Fruit fly (Drosophila melanogaster) whole organism, prepupa: ENCODE results near the gene p-cup.

Experiments used
- Blimp-1 ChIP-seq: fragments of 200-800 bp; sonication (Bioruptor generic); optimal IDR thresholded peaks from 3 replicates; lab custom pipeline; 2017; ENCODE audit warnings: missing biosample characterization, missing genetic modification characterization, mild to moderate bottlenecking, moderate library complexity, missing genetic modification reagents
- CG10631 ChIP-seq: fragments of 200-800 bp; sonication (Bioruptor generic); optimal IDR thresholded peaks from 2 replicates; lab custom pipeline; 2016; ENCODE audit warnings: missing biosample characterization, missing genetic modification characterization
- CG11294 ChIP-seq: fragments of 200-800 bp; sonication (Bioruptor generic); IDR thresholded peaks from 2 replicates; pipeline ENCODE4 v1.3.6; 2022; ENCODE audit warnings: missing biosample characterization, missing genetic modification characterization
- CG11762 ChIP-seq: fragments of 200-800 bp; sonication (Bioruptor generic); optimal IDR thresholded peaks from 3 replicates; lab custom pipeline; 2016; ENCODE audit warnings: missing biosample characterization, missing genetic modification characterization; ENCODE audit not compliant: insufficient read depth
- CG11902 ChIP-seq: fragments of 200-800 bp; sonication (Bioruptor generic); optimal IDR thresholded peaks from 3 replicates; lab custom pipeline; 2016; ENCODE audit warnings: missing biosample characterization, missing genetic modification characterization
- CG15336 ChIP-seq: fragments of 200-800 bp; sonication (Bioruptor generic); IDR thresholded peaks from 2 replicates; pipeline ENCODE4 v1.3.6; 2022; ENCODE audit warnings: missing biosample characterization, missing genetic modification characterization
- CG1621 ChIP-seq: fragments of 200-800 bp; sonication (Bioruptor generic); optimal IDR thresholded peaks from 3 replicates; lab custom pipeline; 2018; ENCODE audit warnings: missing biosample characterization, mild to moderate bottlenecking, missing genetic modification characterization
- CG16779 ChIP-seq: fragments of 200-800 bp; sonication (Bioruptor generic); optimal IDR thresholded peaks from 3 replicates; lab custom pipeline; 2017; ENCODE audit warnings: missing biosample characterization, mild to moderate bottlenecking, missing genetic modification characterization
- CG31627 ChIP-seq: fragments of 200-800 bp; sonication (Bioruptor generic); optimal IDR thresholded peaks from 3 replicates; lab custom pipeline; 2016; ENCODE audit warnings: missing biosample characterization, missing genetic modification characterization
- CG32006 ChIP-seq: fragments of 200-800 bp; sonication (Bioruptor generic); optimal IDR thresholded peaks from 3 replicates; lab custom pipeline; 2017; ENCODE audit warnings: missing biosample characterization, mild to moderate bottlenecking, missing genetic modification characterization
- CG34406 ChIP-seq: fragments of 200-800 bp; sonication (Bioruptor generic); optimal IDR thresholded peaks from 3 replicates; lab custom pipeline; 2016; ENCODE audit warnings: missing biosample characterization, missing genetic modification characterization
- CG3919 ChIP-seq: fragments of 200-800 bp; sonication (Bioruptor generic); optimal IDR thresholded peaks from 3 replicates; lab custom pipeline; 2016; ENCODE audit warnings: missing biosample characterization, missing genetic modification characterization
- CG4318 ChIP-seq: fragments of 200-800 bp; sonication (Bioruptor generic); optimal IDR thresholded peaks from 3 replicates; lab custom pipeline; 2017; ENCODE audit warnings: missing biosample characterization, mild to moderate bottlenecking, missing genetic modification characterization
- CG6163 ChIP-seq: fragments of 200-800 bp; sonication (Bioruptor generic); IDR thresholded peaks from 3 replicates; pipeline ENCODE4 v1.3.6; 2022; ENCODE audit warnings: missing biosample characterization, missing genetic modification characterization
- CG6276 ChIP-seq: fragments of 200-800 bp; sonication (Bioruptor generic); optimal IDR thresholded peaks from 2 replicates; lab custom pipeline; 2017; ENCODE audit warnings: missing biosample characterization, mild to moderate bottlenecking, missing genetic modification characterization
- CG6792 ChIP-seq: fragments of 200-800 bp; sonication (Bioruptor generic); optimal IDR thresholded peaks from 3 replicates; lab custom pipeline; 2016; ENCODE audit warnings: missing biosample characterization, missing genetic modification characterization
- CG6808 ChIP-seq: fragments of 200-800 bp; sonication (Bioruptor generic); optimal IDR thresholded peaks from 3 replicates; lab custom pipeline; 2017; ENCODE audit warnings: missing biosample characterization, missing genetic modification characterization, mild to moderate bottlenecking, moderate library complexity, missing genetic modification reagents
- CG6854 ChIP-seq: fragments of 200-800 bp; sonication (Bioruptor generic); optimal IDR thresholded peaks from 2 replicates; lab custom pipeline; 2017; ENCODE audit warnings: missing biosample characterization, mild to moderate bottlenecking, missing genetic modification characterization
- CG7368 ChIP-seq: fragments of 200-800 bp; sonication (Bioruptor generic); optimal IDR thresholded peaks from 3 replicates; lab custom pipeline; 2016; ENCODE audit warnings: missing biosample characterization, missing genetic modification characterization
- CG8119 ChIP-seq: fragments of 200-800 bp; sonication (Bioruptor generic); IDR thresholded peaks from 3 replicates; pipeline ENCODE4 v1.3.6; 2022; ENCODE audit warnings: missing biosample characterization, missing genetic modification characterization
- CG8319 ChIP-seq: fragments of 200-800 bp; sonication (Bioruptor generic); optimal IDR thresholded peaks from 3 replicates; lab custom pipeline; 2016; ENCODE audit warnings: missing biosample characterization, missing genetic modification characterization
- CG9139 ChIP-seq: fragments of 200-800 bp; sonication (Bioruptor generic); optimal IDR thresholded peaks from 3 replicates; lab custom pipeline; 2017; ENCODE audit warnings: missing biosample characterization, mild to moderate bottlenecking, missing genetic modification characterization
- Eip75B ChIP-seq: fragments of 200-800 bp; sonication (Bioruptor generic); optimal IDR thresholded peaks from 3 replicates; lab custom pipeline; 2016; ENCODE audit warnings: missing biosample characterization, missing genetic modification characterization
- Eip93F ChIP-seq: fragments of 200-800 bp; sonication (Bioruptor generic); optimal IDR thresholded peaks from 2 replicates; lab custom pipeline; 2016; ENCODE audit warnings: missing biosample characterization, mild to moderate bottlenecking, missing genetic modification characterization
- Ets21C ChIP-seq: fragments of 200-800 bp; sonication (Bioruptor generic); optimal IDR thresholded peaks from 3 replicates; lab custom pipeline; 2016; ENCODE audit warnings: missing biosample characterization, missing genetic modification characterization
- Ets96B ChIP-seq: fragments of 200-800 bp; optimal IDR thresholded peaks from 2 replicates; lab custom pipeline; 2019; ENCODE audit warnings: missing biosample characterization, mild to moderate bottlenecking, missing genetic modification characterization, moderate library complexity
- Gug ChIP-seq: fragments of 200-800 bp; sonication (Bioruptor generic); IDR thresholded peaks from 2 replicates; pipeline ENCODE4 v1.3.6; 2022; ENCODE audit warnings: missing biosample characterization, missing genetic modification characterization
- Hr38 ChIP-seq: sonication (Bioruptor generic); optimal IDR thresholded peaks from 2 replicates; lab custom pipeline; 2016; ENCODE audit warnings: missing biosample characterization, missing genetic modification characterization
- Hr39 ChIP-seq: fragments of 200-800 bp; sonication (Bioruptor generic); optimal IDR thresholded peaks from 2 replicates; lab custom pipeline; 2016; ENCODE audit warnings: missing biosample characterization, missing genetic modification characterization
- Hr4 ChIP-seq: fragments of 200-800 bp; sonication (Bioruptor generic); optimal IDR thresholded peaks from 3 replicates; lab custom pipeline; 2016; ENCODE audit warnings: missing biosample characterization, missing genetic modification characterization
- Lpt ChIP-seq: fragments of 200-800 bp; sonication (Bioruptor generic); optimal IDR thresholded peaks from 3 replicates; lab custom pipeline; 2016; ENCODE audit warnings: missing biosample characterization, missing genetic modification characterization
- OdsH ChIP-seq: fragments of 200-800 bp; sonication (Bioruptor generic); optimal IDR thresholded peaks from 3 replicates; lab custom pipeline; 2016; ENCODE audit warnings: missing biosample characterization, missing genetic modification characterization
- Smox ChIP-seq: fragments of 200-800 bp; sonication (Bioruptor generic); optimal IDR thresholded peaks from 3 replicates; lab custom pipeline; 2016; ENCODE audit warnings: missing biosample characterization, missing genetic modification characterization
- Sox102F ChIP-seq: fragments of 200-800 bp; sonication (Bioruptor generic); optimal IDR thresholded peaks from 2 replicates; lab custom pipeline; 2016; ENCODE audit warnings: missing biosample characterization, mild to moderate bottlenecking, missing genetic modification characterization
- Sox14 ChIP-seq: fragments of 200-800 bp; sonication (Bioruptor generic); optimal IDR thresholded peaks from 3 replicates; lab custom pipeline; 2016; ENCODE audit warnings: missing biosample characterization, missing genetic modification characterization
- Sox15 ChIP-seq: fragments of 200-800 bp; sonication (Bioruptor generic); optimal IDR thresholded peaks from 3 replicates; lab custom pipeline; 2016; ENCODE audit warnings: missing biosample characterization, missing genetic modification characterization
- achi ChIP-seq: fragments of 200-800 bp; sonication (Bioruptor generic); optimal IDR thresholded peaks from 3 replicates; lab custom pipeline; 2016; ENCODE audit warnings: missing biosample characterization, missing genetic modification characterization
- acj6 ChIP-seq: fragments of 200-800 bp; sonication (Bioruptor generic); optimal IDR thresholded peaks from 3 replicates; lab custom pipeline; 2016; ENCODE audit warnings: missing biosample characterization, missing genetic modification characterization
- cyc ChIP-seq: fragments of 200-800 bp; sonication (Bioruptor generic); optimal IDR thresholded peaks from 3 replicates; lab custom pipeline; 2016; ENCODE audit warnings: missing biosample characterization, missing genetic modification characterization
- dac ChIP-seq: fragments of 200-800 bp; sonication (Bioruptor generic); optimal IDR thresholded peaks from 2 replicates; lab custom pipeline; 2017; ENCODE audit warnings: missing biosample characterization, mild to moderate bottlenecking, missing genetic modification characterization
- eg ChIP-seq: fragments of 200-800 bp; sonication (Bioruptor generic); IDR thresholded peaks from 3 replicates; pipeline ENCODE4 v1.3.6; 2022; ENCODE audit warnings: missing biosample characterization, missing genetic modification characterization
- esn ChIP-seq: fragments of 200-800 bp; sonication (Bioruptor generic); optimal IDR thresholded peaks from 2 replicates; lab custom pipeline; 2016; ENCODE audit warnings: missing biosample characterization, mild to moderate bottlenecking, missing genetic modification characterization, moderate library complexity
- fd85E ChIP-seq: fragments of 200-800 bp; sonication (Bioruptor generic); optimal IDR thresholded peaks from 3 replicates; lab custom pipeline; 2016; ENCODE audit warnings: missing biosample characterization, missing genetic modification characterization
- fkh ChIP-seq: fragments of 200-800 bp; sonication (Bioruptor generic); optimal IDR thresholded peaks from 3 replicates; lab custom pipeline; 2017; ENCODE audit warnings: missing biosample characterization, mild to moderate bottlenecking, missing genetic modification characterization, moderate library complexity
- net ChIP-seq: fragments of 200-800 bp; sonication (Bioruptor generic); optimal IDR thresholded peaks from 3 replicates; lab custom pipeline; 2016; ENCODE audit warnings: missing biosample characterization, missing genetic modification characterization
- pdm3 ChIP-seq: fragments of 200-800 bp; sonication (Bioruptor generic); optimal IDR thresholded peaks from 3 replicates; lab custom pipeline; 2016; ENCODE audit warnings: missing biosample characterization, missing genetic modification characterization
- spab ChIP-seq: fragments of 200-800 bp; sonication (Bioruptor generic); optimal IDR thresholded peaks from 2 replicates; lab custom pipeline; 2017; ENCODE audit warnings: missing biosample characterization, mild to moderate bottlenecking, missing genetic modification characterization, missing genetic modification reagents
- ss ChIP-seq, 2 experiments: fragments of 200-800 bp; sonication (Bioruptor generic); optimal IDR thresholded peaks; 2 replicates in 1 of 2; 3 replicates in 1 of 2; lab custom pipeline; 2017 to 2018; ENCODE audit warnings: mild to moderate bottlenecking in 2 of 2, missing biosample characterization in 2 of 2, missing genetic modification characterization in 2 of 2, moderate library complexity in 1 of 2
- svp ChIP-seq: fragments of 200-800 bp; sonication (Bioruptor generic); peaks from one replicate; lab custom pipeline; 2016; ENCODE audit warnings: missing biosample characterization, missing genetic modification characterization
- topi ChIP-seq: fragments of 200-800 bp; sonication (Bioruptor generic); optimal IDR thresholded peaks from 3 replicates; lab custom pipeline; 2016; ENCODE audit warnings: missing biosample characterization, missing genetic modification characterization
- vri ChIP-seq: fragments of 200-800 bp; sonication (Bioruptor generic); optimal IDR thresholded peaks from 3 replicates; lab custom pipeline; 2016; ENCODE audit warnings: missing biosample characterization, mild to moderate bottlenecking, missing genetic modification characterization

The p-cup gene

dm6 chrX:17493635-17494296, 45.2 kb upstream of the p-cup start:
- TF ChIP-seq CG6163 (GFP tag; lab: Robert Waterston, UW) (peak; percentile 75), Sox14 (GFP tag; lab: Kevin White, UChicago) (peak; percentile 36), Hr4 (GFP tag; lab: Kevin White, UChicago) (peak; percentile 5), CG9139 (GFP tag; lab: Kevin White, UChicago) (no peak), CG3919 (GFP tag; lab: Kevin White, UChicago) (peak; percentile 41), CG32006 (GFP tag; lab: Kevin White, UChicago) (peak; percentile 63), dac (GFP tag; lab: Kevin White, UChicago) (peak; percentile 12), Ets96B (tag; lab: Kevin White, UChicago) (peak; percentile 49), CG4318 (GFP tag; lab: Kevin White, UChicago) (peak; percentile 35), cyc (GFP tag; lab: Kevin White, UChicago) (peak; percentile 56), topi (GFP tag; lab: Kevin White, UChicago) (peak; percentile 55), spab (GFP tag; lab: Kevin White, UChicago) (peak; percentile 1), achi (GFP tag; lab: Kevin White, UChicago) (peak; percentile 51), Sox102F (GFP tag; lab: Kevin White, UChicago) (peak; percentile 45), CG7368 (GFP tag; lab: Kevin White, UChicago) (peak; percentile 4), svp (GFP tag; lab: Kevin White, UChicago) (peak; percentile 78), CG6808 (peak; percentile 18), CG15336 (GFP tag; lab: Robert Waterston, UW) (peak; percentile 47), Ets21C (GFP tag; lab: Kevin White, UChicago) (peak; percentile 20), Eip75B (GFP tag; lab: Kevin White, UChicago) (peak; percentile 28), Blimp-1 (peak; percentile 19), CG6854 (GFP tag; lab: Kevin White, UChicago) (no peak), CG11902 (peak; percentile 59), Sox15 (GFP tag; lab: Kevin White, UChicago) (peak; percentile 63), Eip93F (peak; percentile 22), CG31627 (GFP tag; lab: Kevin White, UChicago) (peak; percentile 41), ss (GFP tag; optimal IDR thresholded peaks at IDR 0.05; lab: Kevin White, UChicago) (peak; percentile 25 to 61), Lpt (GFP tag; lab: Kevin White, UChicago) (no peak), CG8319 (no peak), CG16779 (tag; lab: Kevin White, UChicago) (no peak), OdsH (GFP tag; lab: Kevin White, UChicago) (peak; percentile 58), fkh (GFP tag; lab: Kevin White, UChicago) (no peak), eg (GFP tag; lab: Robert Waterston, UW) (peak; percentile 68), CG34406 (GFP tag; lab: Kevin White, UChicago) (peak; percentile 66), acj6 (GFP tag; lab: Kevin White, UChicago) (peak; percentile 60), Hr38 (GFP tag; lab: Kevin White, UChicago) (no peak), CG11762 (GFP tag; lab: Kevin White, UChicago) (peak; percentile 26), CG6276 (peak; percentile 32), fd85E (GFP tag; lab: Kevin White, UChicago) (no peak), CG1621 (tag; lab: Kevin White, UChicago) (peak; percentile 31), CG11294 (GFP tag; lab: Robert Waterston, UW) (peak; percentile 51; the same call in 1 of the 2 replicates), vri (GFP tag; lab: Kevin White, UChicago) (no peak), CG10631 (GFP tag; lab: Kevin White, UChicago) (peak; percentile 70), Hr39 (GFP tag; lab: Kevin White, UChicago) (peak; percentile 46), Gug (peak; percentile 25; the same call in 1 of the 2 replicates), CG6792 (GFP tag; lab: Kevin White, UChicago) (peak; percentile 46), Smox (GFP tag; lab: Kevin White, UChicago) (peak; percentile 10), pdm3 (GFP tag; lab: Kevin White, UChicago) (peak; percentile 44), esn (GFP tag; lab: Kevin White, UChicago) (peak; percentile 60), net (GFP tag; lab: Kevin White, UChicago) (no peak), CG8119 (0 out of 3 replicates have a peak, but pooled peaks have one; percentile 25)
